Fruit fly (Drosophila melanogaster) whole organism, adult: ENCODE measurements around the gene Ugt316A1.

Source experiments
- CG12768 ChIP-seq: fragments of 200-800 bp; sonication (Bioruptor generic); optimal IDR thresholded peaks from 2 replicates; lab custom pipeline; 2017; ENCODE audit warnings: missing biosample characterization, missing genetic modification characterization, mild to moderate bottlenecking, moderate library complexity, missing genetic modification reagents
- CG14711 ChIP-seq: fragments of 200-800 bp; sonication (Bioruptor generic); optimal IDR thresholded peaks from 2 replicates; lab custom pipeline; 2018; ENCODE audit warnings: missing biosample characterization, mild to moderate bottlenecking, missing genetic modification characterization, moderate library complexity
- CG7045 ChIP-seq: fragments of 200-800 bp; sonication (Bioruptor generic); optimal IDR thresholded peaks from 2 replicates; lab custom pipeline; 2017; ENCODE audit warnings: missing biosample characterization, mild to moderate bottlenecking, missing genetic modification characterization
- Crg-1 ChIP-seq: fragments of 200-800 bp; sonication (Bioruptor generic); optimal IDR thresholded peaks from 2 replicates; lab custom pipeline; 2016; ENCODE audit warnings: missing biosample characterization, missing genetic modification characterization
- Hr96 ChIP-seq: fragments of 200-800 bp; sonication (Bioruptor generic); optimal IDR thresholded peaks from 2 replicates; lab custom pipeline; 2016; ENCODE audit warnings: missing biosample characterization, missing genetic modification characterization
- Mnt ChIP-seq: fragments of 200-800 bp; sonication (Bioruptor generic); optimal IDR thresholded peaks from 2 replicates; lab custom pipeline; 2016; ENCODE audit warnings: missing biosample characterization, mild to moderate bottlenecking, missing genetic modification characterization
- bab1 ChIP-seq: fragments of 200-800 bp; sonication (Bioruptor generic); optimal IDR thresholded peaks from 3 replicates; lab custom pipeline; 2019; ENCODE audit warnings: missing biosample characterization, mild to moderate bottlenecking, missing genetic modification characterization, moderate library complexity
- cnc ChIP-seq, 2 experiments: fragments of >200 bp; optimal IDR thresholded peaks; 2 replicates each; lab custom pipeline; 2017
- kay ChIP-seq: fragments of 200-800 bp; sonication (Bioruptor generic); peaks from one replicate; lab custom pipeline; 2016; ENCODE audit warnings: missing biosample characterization, missing genetic modification characterization, borderline replicate concordance
- ovo ChIP-seq: fragments of 200-800 bp; sonication (Bioruptor generic); optimal IDR thresholded peaks from 2 replicates; lab custom pipeline; 2016; ENCODE audit warnings: missing biosample characterization, missing genetic modification characterization

DNA sequence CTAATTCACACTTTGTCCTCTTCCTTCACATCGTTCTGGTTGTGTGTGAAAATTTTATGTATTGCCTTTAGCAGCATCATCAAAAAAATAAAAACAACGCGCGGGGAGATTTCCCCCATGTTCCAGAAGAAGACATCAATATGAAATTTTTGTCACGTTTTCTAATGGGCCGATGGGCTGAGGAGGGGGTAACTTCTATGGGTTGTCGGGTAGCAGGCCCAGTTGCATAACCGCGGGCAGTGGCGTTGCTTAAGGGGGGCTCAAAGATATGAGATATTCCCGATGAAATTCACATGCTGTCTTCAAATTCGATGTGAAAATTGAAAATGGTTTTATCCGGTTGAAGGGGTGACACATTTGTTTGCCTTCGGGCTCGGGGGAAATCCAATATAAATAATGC, 44.2 kb downstream of the Ugt316A1 start:
- no peak for TF ChIP-seq CG12768 (GFP tag; lab: Kevin White, UChicago)
- TF ChIP-seq Crg-1 (GFP tag; lab: Kevin White, UChicago) = no peak
- no peak for TF ChIP-seq CG7045 (GFP tag; lab: Kevin White, UChicago)
- no peak for TF ChIP-seq bab1 (GFP tag; lab: Kevin White, UChicago)
- TF ChIP-seq kay (GFP tag; lab: Kevin White, UChicago) = no peak
- TF ChIP-seq Mnt = no peak
- no peak for TF ChIP-seq ovo
- no peak for TF ChIP-seq CG14711 (tag; lab: Kevin White, UChicago)
- TF ChIP-seq cnc (optimal IDR thresholded peaks at IDR 0.05; lab: Kevin White, UChicago) = no peak
- TF ChIP-seq Hr96 = no peak
